Fruit fly (Drosophila melanogaster): ENCODE measurements around the gene CG6686.
A peak's percentile ranks its signal among the peaks of the same experiment; 100 is the strongest.

Gene CG6686

DNA sequence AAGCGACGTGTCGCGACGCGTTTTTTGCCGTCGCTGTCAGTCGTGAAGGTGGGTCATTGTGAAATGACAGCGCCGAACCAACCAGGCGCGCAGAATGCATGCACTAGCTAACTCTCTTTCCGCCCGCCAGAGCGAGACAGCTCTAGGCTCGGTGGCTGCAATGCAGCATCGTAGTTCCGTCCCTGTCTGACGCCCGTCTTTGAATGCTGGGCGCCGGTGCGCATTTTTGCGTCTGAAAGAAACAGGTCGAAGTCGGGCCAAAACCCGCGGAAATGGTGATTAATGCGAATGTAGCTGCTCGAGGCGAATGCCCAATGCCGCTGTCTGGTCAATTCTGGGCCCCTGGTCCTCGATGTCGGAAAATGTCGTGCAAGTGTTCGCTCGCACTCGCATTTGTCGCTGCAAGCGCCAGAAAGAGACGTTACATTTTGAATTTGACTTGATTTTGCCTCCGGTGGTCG is 19.5 kb upstream of the CG6686 start (continued):
- TF ChIP-seq trem (tag; optimal IDR thresholded peaks at IDR 0.05) = peak; percentile 37
- no peak for TF ChIP-seq CG4424 (GFP tag; optimal IDR thresholded peaks at IDR 0.05)
- peak; percentile 66 for TF ChIP-seq NC2β (GFP tag; optimal IDR thresholded peaks at IDR 0.05)
- TF ChIP-seq Pdp1 (GFP tag; optimal IDR thresholded peaks at IDR 0.05) = peak; percentile 3 to 77
- TF ChIP-seq org-1 (GFP tag; optimal IDR thresholded peaks at IDR 0.05) = no peak
- TF ChIP-seq CG2202 (tag; optimal IDR thresholded peaks at IDR 0.05) = no peak
- no peak for TF ChIP-seq slou (GFP tag; optimal IDR thresholded peaks at IDR 0.05)
- no peak for TF ChIP-seq chm (GFP tag; IDR thresholded peaks at IDR 0.05)
- TF ChIP-seq maf-S (GFP tag; optimal IDR thresholded peaks at IDR 0.05) = no peak
- TF ChIP-seq CG14441 (GFP tag; IDR thresholded peaks at IDR 0.05) = no peak
- TF ChIP-seq gem (tag; optimal IDR thresholded peaks at IDR 0.05) = no peak
- TF ChIP-seq ind (GFP tag; optimal IDR thresholded peaks at IDR 0.05) = no peak
- TF ChIP-seq Hr51 (GFP tag; optimal IDR thresholded peaks at IDR 0.05) = peak; percentile 9 to 69
- TF ChIP-seq Usf (GFP tag; optimal IDR thresholded peaks at IDR 0.05) = no peak
- no peak for TF ChIP-seq unc-4 (GFP tag; IDR thresholded peaks at IDR 0.05; ENCODE audit: partially characterized antibody)
- TF ChIP-seq Oaz (GFP tag; IDR thresholded peaks at IDR 0.05) = no peak
- no peak for TF ChIP-seq CG7357 (GFP tag; IDR thresholded peaks at IDR 0.05)
- TF ChIP-seq CG14667 (GFP tag; IDR thresholded peaks at IDR 0.05) = no peak
- TF ChIP-seq zfh1 (GFP tag; IDR thresholded peaks at IDR 0.05) = no peak
- no peak for TF ChIP-seq bigmax (GFP tag; optimal IDR thresholded peaks at IDR 0.05)
- TF ChIP-seq CG4617 (GFP tag; optimal IDR thresholded peaks at IDR 0.05; ENCODE audit: borderline replicate concordance) = no peak
- no peak for TF ChIP-seq bab2 (GFP tag; optimal IDR thresholded peaks at IDR 0.05)
- TF ChIP-seq CG3726 (GFP tag; IDR thresholded peaks at IDR 0.05) = no peak
- no peak for TF ChIP-seq Asciz (GFP tag; optimal IDR thresholded peaks at IDR 0.05)
- TF ChIP-seq PHDP (tag; optimal IDR thresholded peaks at IDR 0.05) = peak; percentile 49
- TF ChIP-seq CG4360 (GFP tag; IDR thresholded peaks at IDR 0.05) = no peak
- no peak for TF ChIP-seq fru (optimal IDR thresholded peaks at IDR 0.05)
- no peak for TF ChIP-seq B-H1 (GFP tag; IDR thresholded peaks at IDR 0.05)
- peak; percentile 62 for TF ChIP-seq fd64A (GFP tag; optimal IDR thresholded peaks at IDR 0.05)
- TF ChIP-seq cas (GFP tag; IDR thresholded peaks at IDR 0.05) = no peak
- no peak for TF ChIP-seq ranshi (GFP tag; IDR thresholded peaks at IDR 0.05)
- peak; percentile 17 for TF ChIP-seq CG9797 (GFP tag; optimal IDR thresholded peaks at IDR 0.05)
- TF ChIP-seq Ptx1 (GFP tag; IDR thresholded peaks at IDR 0.05) = no peak
- TF ChIP-seq CG11093 (GFP tag; IDR thresholded peaks at IDR 0.05) = peak; percentile 58; the same call in 1 of the 3 replicates
- TF ChIP-seq run (tag; optimal IDR thresholded peaks at IDR 0.05) = peak; percentile 89
- peak; percentile 59 for TF ChIP-seq CG8388 (GFP tag; optimal IDR thresholded peaks at IDR 0.05)
- TF ChIP-seq ewg (GFP tag; optimal IDR thresholded peaks at IDR 0.05) = peak; percentile 68
- TF ChIP-seq crp (GFP tag; optimal IDR thresholded peaks at IDR 0.05) = no peak
- TF ChIP-seq sisA (GFP tag; IDR thresholded peaks at IDR 0.05) = no peak
- no peak for TF ChIP-seq CG2129 (GFP tag; IDR thresholded peaks at IDR 0.05; ENCODE audit: partially characterized antibody)
- no peak for TF ChIP-seq z (GFP tag; IDR thresholded peaks at IDR 0.05)
- no peak for TF ChIP-seq aop (GFP tag; IDR thresholded peaks at IDR 0.05)
- TF ChIP-seq CG2712 (tag; optimal IDR thresholded peaks at IDR 0.05) = peak; percentile 66
- TF ChIP-seq Gsc (GFP tag; IDR thresholded peaks at IDR 0.05) = no peak
- peak; percentile 100 for TF ChIP-seq p53 (GFP tag; optimal IDR thresholded peaks at IDR 0.05)
- no peak for TF ChIP-seq fd96Cb (tag; optimal IDR thresholded peaks at IDR 0.05)
- no peak for TF ChIP-seq ham (GFP tag; IDR thresholded peaks at IDR 0.05)
- TF ChIP-seq CG1233 (GFP tag; optimal IDR thresholded peaks at IDR 0.05) = peak; percentile 74
- TF ChIP-seq Dfd (GFP tag; optimal IDR thresholded peaks at IDR 0.05) = no peak
- peak; percentile 51 for TF ChIP-seq Dad (GFP tag; optimal IDR thresholded peaks at IDR 0.05)
- TF ChIP-seq E2f2 (GFP tag; IDR thresholded peaks at IDR 0.05) = no peak
- TF ChIP-seq CG2199 (GFP tag; IDR thresholded peaks at IDR 0.05) = no peak

Measured in whole organism, embryonic.